Worm (Caenorhabditis elegans) whole organism, early embryonic: Measurements from ENCODE around the gene K07C11.10.

Experiments used
- ama-1 ChIP-seq: fragments of 150-350 bp; optimal IDR thresholded peaks from 2 replicates; lab custom pipeline; 2014
- pes-1 ChIP-seq: fragments of 200-800 bp; sonication (Bioruptor generic); IDR thresholded peaks from 2 replicates; pipeline ENCODE4 v1.3.6; 2022; ENCODE audit warnings: missing genetic modification reagents, missing genetic modification characterization, missing compliant biosample characterization

DNA sequence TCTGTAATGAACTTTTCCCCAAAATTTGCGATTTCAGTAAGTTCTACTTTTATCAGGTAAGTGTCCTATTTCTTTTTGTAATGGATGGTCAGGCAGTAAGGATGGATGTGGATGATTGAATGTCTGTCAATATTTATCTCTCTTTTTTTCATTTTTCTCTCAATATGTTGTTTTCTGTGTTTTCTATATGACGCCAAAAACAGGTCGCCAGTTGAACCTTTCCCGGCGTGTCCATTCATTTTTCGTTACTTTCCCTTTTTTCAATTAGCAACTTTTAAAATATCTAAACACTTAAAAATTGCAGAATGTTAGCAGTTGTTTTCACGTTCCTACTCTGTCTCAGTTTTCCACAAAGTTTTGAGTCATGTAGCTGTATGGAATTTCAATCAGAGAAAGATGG, 19.8 kb downstream of the K07C11.10 start, which contains the start of gene timp-1:
- TF ChIP-seq ama-1 (lab: Kevin White, UChicago), result no peak
- TF ChIP-seq pes-1 (GFP tag; lab: Robert Waterston, UW), result no peak
